Worm (Caenorhabditis elegans): ENCODE results near the gene elo-2.

DNA sequence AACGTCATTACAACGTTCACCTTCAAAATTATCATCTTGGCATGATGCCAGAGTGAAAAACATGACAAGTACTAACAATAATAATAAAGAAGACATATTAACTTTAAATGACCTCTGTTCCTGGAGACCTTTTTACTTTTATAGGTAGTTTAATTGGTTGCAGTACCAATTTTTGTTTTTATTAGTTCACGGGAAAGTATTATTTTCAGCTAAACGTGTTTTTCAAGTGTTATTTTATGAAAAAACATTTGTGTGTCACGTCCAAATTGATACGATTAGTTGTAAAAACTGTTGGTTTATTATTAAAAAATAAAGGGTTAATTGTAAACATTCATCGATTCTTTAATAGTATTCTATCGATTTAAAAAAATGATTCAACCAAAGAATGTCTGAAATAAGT lies 8.5 kb upstream of the elo-2 start, which contains the start of gene grl-24:
- TF ChIP-seq aly-2 (tag; optimal IDR thresholded peaks at IDR 0.05) (no peak), pqm-1 (tag; optimal IDR thresholded peaks at IDR 0.05) (no peak), elt-2 (tag; optimal IDR thresholded peaks at IDR 0.05) (no peak), ces-1 (GFP tag; optimal IDR thresholded peaks at IDR 0.05) (no peak), unc-62 (GFP tag; optimal IDR thresholded peaks at IDR 0.05) (no peak), nhr-237 (tag; optimal IDR thresholded peaks at IDR 0.05) (no peak), skn-1 (tag; optimal IDR thresholded peaks at IDR 0.05) (no peak), ama-1 (optimal IDR thresholded peaks at IDR 0.05) (no peak)
